Worm (Caenorhabditis elegans) whole organism, L2 larva: Measurements from ENCODE around the gene C09H10.4.

Source experiments
- F13H6.1 ChIP-seq: sonication (generic microtip); optimal IDR thresholded peaks from 2 replicates; lab custom pipeline; 2016; ENCODE audit warnings: missing genetic modification characterization, missing compliant biosample characterization
- R02D3.7 ChIP-seq: fragments of 150-350 bp; optimal IDR thresholded peaks from 2 replicates; lab custom pipeline; 2014; ENCODE audit warnings: missing biosample characterization, missing genetic modification characterization
- Y55F3AM.14 ChIP-seq: fragments of 200-800 bp; sonication (Bioruptor generic); optimal IDR thresholded peaks from 2 replicates; lab custom pipeline; 2018; ENCODE audit warnings: mild to moderate bottlenecking, missing genetic modification characterization, missing compliant biosample characterization
- ZK546.5 ChIP-seq: sonication (generic microtip); optimal IDR thresholded peaks from 2 replicates; lab custom pipeline; 2017; ENCODE audit warnings: missing biosample characterization, missing genetic modification characterization
- ama-1 ChIP-seq: fragments of 150-350 bp; optimal IDR thresholded peaks from 2 replicates; lab custom pipeline; 2018; ENCODE audit warnings: inconsistent platforms
- blmp-1 ChIP-seq: sonication (generic microtip); optimal IDR thresholded peaks from 2 replicates; lab custom pipeline; 2017; ENCODE audit warnings: missing genetic modification characterization, mild to moderate bottlenecking, missing compliant biosample characterization, antibody characterized with exemption, moderate library complexity; ENCODE audit not compliant: insufficient read depth
- ceh-16 ChIP-seq: fragments of 150-350 bp; optimal IDR thresholded peaks from 2 replicates; lab custom pipeline; 2014; ENCODE audit warnings: missing biosample characterization, missing genetic modification characterization
- ceh-82 ChIP-seq: fragments of 150-350 bp; optimal IDR thresholded peaks from 2 replicates; lab custom pipeline; 2014; ENCODE audit warnings: missing biosample characterization, missing genetic modification characterization
- dmd-4 ChIP-seq: sonication (generic microtip); optimal IDR thresholded peaks from 2 replicates; lab custom pipeline; 2017; ENCODE audit warnings: missing biosample characterization, missing genetic modification characterization
- egl-27 ChIP-seq: sonication (generic microtip); optimal IDR thresholded peaks from 3 replicates; lab custom pipeline; 2017; ENCODE audit warnings: missing biosample characterization, missing genetic modification reagents, missing genetic modification characterization
- elt-1 ChIP-seq: fragments of 150-350 bp; optimal IDR thresholded peaks from 2 replicates; lab custom pipeline; 2014; ENCODE audit warnings: missing biosample characterization, missing genetic modification characterization
- elt-3 ChIP-seq: sonication (generic microtip); optimal IDR thresholded peaks from 2 replicates; lab custom pipeline; 2017; ENCODE audit warnings: missing biosample characterization, missing genetic modification characterization
- fos-1 ChIP-seq: fragments of 150-350 bp; optimal IDR thresholded peaks from 2 replicates; lab custom pipeline; 2014; ENCODE audit warnings: missing biosample characterization, missing genetic modification characterization
- gmeb-1 ChIP-seq: fragments of 150-350 bp; optimal IDR thresholded peaks from 2 replicates; lab custom pipeline; 2014; ENCODE audit warnings: missing biosample characterization, missing genetic modification characterization
- lin-11 ChIP-seq: fragments of 150-350 bp; sonication (generic microtip); optimal IDR thresholded peaks from 2 replicates; lab custom pipeline; 2014; ENCODE audit warnings: missing biosample characterization, missing genetic modification characterization, inconsistent platforms, mixed read lengths
- lin-39 ChIP-seq: fragments of 150-350 bp; optimal IDR thresholded peaks from 2 replicates; lab custom pipeline; 2014; ENCODE audit warnings: missing biosample characterization, missing genetic modification reagents, missing genetic modification characterization
- mab-5 ChIP-seq: fragments of 150-350 bp; optimal IDR thresholded peaks from 2 replicates; lab custom pipeline; 2014; ENCODE audit warnings: missing biosample characterization, missing genetic modification characterization
- mbf-1 ChIP-seq: sonication (generic microtip); optimal IDR thresholded peaks from 2 replicates; lab custom pipeline; 2017; ENCODE audit warnings: missing biosample characterization, missing genetic modification characterization
- mdl-1 ChIP-seq, 2 experiments: fragments of 150-350 bp in 1 of 2; sonication (generic microtip) in 1 of 2; optimal IDR thresholded peaks; 2 replicates each; lab custom pipeline; 2017; ENCODE audit warnings: missing biosample characterization in 2 of 2, missing genetic modification characterization in 2 of 2
- nhr-10 ChIP-seq: sonication (generic microtip); optimal IDR thresholded peaks from 2 replicates; lab custom pipeline; 2017; ENCODE audit warnings: missing biosample characterization, missing genetic modification characterization
- nhr-11 ChIP-seq: fragments of 150-350 bp; optimal IDR thresholded peaks from 2 replicates; lab custom pipeline; 2014; ENCODE audit warnings: missing biosample characterization, missing genetic modification characterization
- nhr-129 ChIP-seq: fragments of 150-350 bp; optimal IDR thresholded peaks from 2 replicates; lab custom pipeline; 2014; ENCODE audit warnings: missing biosample characterization, missing genetic modification characterization
- nhr-21 ChIP-seq: fragments of 150-350 bp; optimal IDR thresholded peaks from 2 replicates; lab custom pipeline; 2014; ENCODE audit warnings: missing biosample characterization, missing genetic modification characterization
- nhr-23 ChIP-seq: fragments of 150-350 bp; optimal IDR thresholded peaks from 2 replicates; lab custom pipeline; 2014; ENCODE audit warnings: missing biosample characterization, missing genetic modification reagents, missing genetic modification characterization
- nhr-6 ChIP-seq: fragments of 150-350 bp; optimal IDR thresholded peaks from 2 replicates; lab custom pipeline; 2014; ENCODE audit warnings: missing biosample characterization, missing genetic modification characterization
- peb-1 ChIP-seq: fragments of 150-350 bp; optimal IDR thresholded peaks from 2 replicates; lab custom pipeline; 2014; ENCODE audit warnings: missing biosample characterization, missing genetic modification characterization
- sem-4 ChIP-seq: fragments of 150-350 bp; optimal IDR thresholded peaks from 2 replicates; lab custom pipeline; 2014; ENCODE audit warnings: missing biosample characterization, missing genetic modification reagents, missing genetic modification characterization
- skn-1 ChIP-seq: sonication (generic microtip); optimal IDR thresholded peaks from 2 replicates; lab custom pipeline; 2017; ENCODE audit warnings: missing biosample characterization, missing genetic modification characterization
- sma-3 ChIP-seq: sonication (generic microtip); optimal IDR thresholded peaks from 2 replicates; lab custom pipeline; 2016; ENCODE audit warnings: missing genetic modification reagents, missing genetic modification characterization, missing compliant biosample characterization
- sma-9 ChIP-seq, 2 experiments: fragments of 150-350 bp in 1 of 2; sonication (generic microtip) in 1 of 2; optimal IDR thresholded peaks; 2 replicates each; lab custom pipeline; 2014 to 2016; ENCODE audit warnings: missing genetic modification characterization in 2 of 2, mild to moderate bottlenecking in 1 of 2, missing biosample characterization in 1 of 2, missing compliant biosample characterization in 1 of 2, missing genetic modification reagents in 1 of 2, moderate library complexity in 1 of 2
- unc-55 ChIP-seq: fragments of 150-350 bp; sonication (generic microtip); optimal IDR thresholded peaks from 3 replicates; lab custom pipeline; 2014; ENCODE audit warnings: missing biosample characterization, missing genetic modification reagents, missing genetic modification characterization
- unc-62 ChIP-seq: fragments of 150-350 bp; optimal IDR thresholded peaks from 2 replicates; lab custom pipeline; 2014; ENCODE audit warnings: missing biosample characterization, missing genetic modification reagents, missing genetic modification characterization
- zag-1 ChIP-seq: fragments of 150-350 bp; optimal IDR thresholded peaks from 2 replicates; lab custom pipeline; 2014; ENCODE audit warnings: missing biosample characterization, missing genetic modification characterization
- ztf-1 ChIP-seq: fragments of 200-800 bp; sonication (Bioruptor generic); conservative IDR thresholded peaks from 2 replicates; pipeline ENCODE4 v1.3.6; 2022; ENCODE audit warnings: missing genetic modification characterization, missing compliant biosample characterization
- ztf-11 ChIP-seq: sonication (generic microtip); optimal IDR thresholded peaks from 2 replicates; lab custom pipeline; 2017; ENCODE audit warnings: missing biosample characterization, missing genetic modification characterization
- ztf-4 ChIP-seq: fragments of 150-350 bp; optimal IDR thresholded peaks from 2 replicates; lab custom pipeline; 2014; ENCODE audit warnings: missing biosample characterization, missing genetic modification characterization

C09H10.4 gene

DNA sequence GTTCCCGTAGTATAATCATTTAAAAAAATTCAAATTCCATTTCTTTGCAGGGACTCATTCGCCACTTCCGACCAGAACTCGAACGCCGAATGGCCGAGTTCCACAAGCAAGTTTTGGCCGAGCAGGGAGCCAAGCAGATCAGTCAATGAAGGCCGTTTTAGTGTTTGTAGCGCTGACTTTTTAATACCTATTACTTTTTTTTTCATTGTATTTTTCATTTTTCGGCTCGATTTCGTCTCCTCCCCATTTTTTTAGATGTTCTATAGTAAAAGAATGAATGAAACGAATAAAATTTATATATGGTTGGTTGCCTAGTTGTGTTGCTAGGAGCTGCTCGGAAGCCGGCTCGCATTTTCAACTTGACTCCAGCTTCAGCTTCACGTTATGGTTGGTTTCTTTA, at the start of gene C09H10.4:
Gene C09H10.4 (plus strand): TSS at position 301 of the 400 bp plus-strand sequence.
- TF ChIP-seq nhr-23 (tag; lab: Kevin White, UChicago) (no peak), egl-27 (tag; lab: Kevin White, UChicago) (no peak), fos-1 (no peak), skn-1 (tag; lab: Kevin White, UChicago) (no peak), mab-5 (tag; lab: Kevin White, UChicago) (no peak), F13H6.1 (tag; lab: Kevin White, UChicago) (no peak), peb-1 (tag; lab: Kevin White, UChicago) (no peak), nhr-6 (tag; lab: Kevin White, UChicago) (no peak), unc-62 (GFP tag; lab: Kevin White, UChicago) (no peak)

DNA sequence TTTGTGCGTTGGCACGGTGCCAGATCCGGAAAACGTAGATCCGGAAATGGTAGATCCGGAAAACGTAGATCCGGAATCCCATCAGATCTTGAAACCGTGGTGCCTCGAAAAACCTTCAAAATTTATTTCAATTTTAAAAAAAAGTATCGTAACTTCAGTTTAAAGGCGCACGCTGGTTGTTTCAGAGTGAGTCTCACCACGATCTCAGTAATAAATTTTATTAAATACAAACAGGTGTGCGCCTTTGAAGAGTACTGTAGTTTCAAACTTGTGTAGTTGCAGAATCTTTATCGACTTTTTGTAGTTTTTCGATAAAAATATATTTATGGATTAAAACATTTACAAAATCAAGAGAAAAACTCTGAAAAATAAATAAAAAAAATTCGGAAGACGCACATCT, 49.3 kb upstream of the C09H10.4 start:
- TF ChIP-seq ztf-1 (GFP tag; lab: Robert Waterston, UW), result no peak
- no peak for TF ChIP-seq skn-1 (tag; lab: Kevin White, UChicago)
- TF ChIP-seq mdl-1 (tag; optimal IDR thresholded peaks at IDR 0.05; lab: Kevin White, UChicago), result no peak
- no peak for TF ChIP-seq nhr-10
- TF ChIP-seq ztf-11 (tag; lab: Kevin White, UChicago), result no peak
- TF ChIP-seq sma-9 (GFP tag; optimal IDR thresholded peaks at IDR 0.05; lab: Kevin White, UChicago), result no peak
- no peak for TF ChIP-seq sma-9 (tag; optimal IDR thresholded peaks at IDR 0.05; lab: Kevin White, UChicago)
- no peak for TF ChIP-seq nhr-23 (tag; lab: Kevin White, UChicago)
- no peak for TF ChIP-seq elt-3
- no peak for TF ChIP-seq nhr-11 (tag; lab: Kevin White, UChicago)
- no peak for TF ChIP-seq elt-1 (tag; lab: Kevin White, UChicago)
- TF ChIP-seq mbf-1 (tag; lab: Kevin White, UChicago), result no peak
- TF ChIP-seq mab-5 (tag; lab: Kevin White, UChicago), result no peak
- no peak for TF ChIP-seq ama-1 (lab: Kevin White, UChicago)
- no peak for TF ChIP-seq nhr-6 (tag; lab: Kevin White, UChicago)
- no peak for TF ChIP-seq nhr-21 (tag; lab: Kevin White, UChicago)
- no peak for TF ChIP-seq fos-1
- TF ChIP-seq unc-55 (GFP tag; lab: Kevin White, UChicago), result no peak

DNA sequence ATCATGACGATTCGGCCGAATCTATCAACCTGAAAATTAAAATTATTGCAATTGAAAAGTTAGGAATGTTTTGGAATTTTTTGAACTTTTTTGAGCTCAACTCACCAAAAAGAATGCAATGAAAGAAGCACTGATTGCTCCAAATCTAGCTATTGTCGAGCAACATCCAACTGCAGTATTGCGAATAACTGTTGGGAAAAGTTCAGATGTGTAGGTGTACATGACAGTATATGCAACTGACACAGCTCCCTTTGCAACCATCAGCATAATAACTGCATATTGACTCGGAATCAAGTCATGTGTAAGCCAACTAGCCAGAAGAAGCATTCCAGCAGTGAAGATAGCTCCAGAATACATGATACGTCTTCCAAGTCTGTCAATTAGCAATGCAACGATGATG, 47.4 kb upstream of the C09H10.4 start:
- no peak for TF ChIP-seq gmeb-1 (tag; lab: Kevin White, UChicago)
- no peak for TF ChIP-seq sma-3 (GFP tag; lab: Kevin White, UChicago)
- TF ChIP-seq lin-11 (tag; lab: Kevin White, UChicago), result no peak
- no peak for TF ChIP-seq elt-1 (tag; lab: Kevin White, UChicago)
- no peak for TF ChIP-seq nhr-23 (tag; lab: Kevin White, UChicago)
- TF ChIP-seq egl-27 (tag; lab: Kevin White, UChicago), result no peak
- TF ChIP-seq zag-1, result no peak
- no peak for TF ChIP-seq lin-39 (tag; lab: Kevin White, UChicago)
- TF ChIP-seq dmd-4 (tag; lab: Kevin White, UChicago), result no peak
- no peak for TF ChIP-seq nhr-129 (tag; lab: Kevin White, UChicago)
- no peak for TF ChIP-seq elt-3
- no peak for TF ChIP-seq sem-4
- TF ChIP-seq skn-1 (tag; lab: Kevin White, UChicago), result no peak
- TF ChIP-seq R02D3.7 (tag; lab: Kevin White, UChicago), result no peak
- TF ChIP-seq ZK546.5 (tag; lab: Kevin White, UChicago), result no peak
- no peak for TF ChIP-seq ceh-16 (tag; lab: Kevin White, UChicago)
- TF ChIP-seq Y55F3AM.14 (GFP tag; lab: Kevin White, UChicago), result no peak

DNA sequence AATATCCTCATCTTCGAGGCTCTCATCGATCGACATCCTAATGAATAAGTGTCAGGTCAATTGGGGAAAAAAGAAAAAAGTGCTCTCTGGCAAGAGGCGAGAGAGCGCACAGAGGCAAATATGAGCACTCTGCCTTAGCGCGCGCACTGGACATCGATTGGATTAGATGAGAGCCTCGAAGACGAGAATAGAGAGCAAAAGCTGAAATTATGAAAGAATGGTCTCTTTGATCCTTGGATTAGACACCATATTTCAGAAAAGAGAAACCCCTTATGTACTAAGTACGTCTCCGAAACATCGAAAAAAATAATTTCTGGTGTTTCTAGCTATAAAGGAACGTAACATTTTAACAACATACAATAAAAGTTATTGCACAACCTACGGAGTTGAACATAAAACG, 44.7 kb upstream of the C09H10.4 start, which contains the start of gene F45E10.2:
Gene F45E10.2 (minus strand): TSS at position 101 of the 400 bp plus-strand sequence.
- TF ChIP-seq Y55F3AM.14 (GFP tag; lab: Kevin White, UChicago), result no peak
- no peak for TF ChIP-seq mab-5 (tag; lab: Kevin White, UChicago)
- TF ChIP-seq nhr-10, result no peak
- TF ChIP-seq mdl-1 (tag; optimal IDR thresholded peaks at IDR 0.05; lab: Kevin White, UChicago), result no peak
- TF ChIP-seq ztf-1 (GFP tag; lab: Robert Waterston, UW), result no peak
- TF ChIP-seq blmp-1, result no peak
- no peak for TF ChIP-seq ztf-11 (tag; lab: Kevin White, UChicago)
- no peak for TF ChIP-seq elt-1 (tag; lab: Kevin White, UChicago)
- no peak for TF ChIP-seq gmeb-1 (tag; lab: Kevin White, UChicago)
- TF ChIP-seq ZK546.5 (tag; lab: Kevin White, UChicago), result no peak
- TF ChIP-seq mbf-1 (tag; lab: Kevin White, UChicago), result no peak
- no peak for TF ChIP-seq ceh-16 (tag; lab: Kevin White, UChicago)
- no peak for TF ChIP-seq elt-3
- no peak for TF ChIP-seq ztf-4 (tag; lab: Kevin White, UChicago)
- TF ChIP-seq nhr-11 (tag; lab: Kevin White, UChicago), result no peak
- no peak for TF ChIP-seq ceh-82
